Worm (Caenorhabditis elegans): Measurements from ENCODE around the gene C26B9.3.

ce11 chrX:5309622-5310021 lies 28.5 kb upstream of the C26B9.3 start:
- TF ChIP-seq lsy-2 (tag; optimal IDR thresholded peaks at IDR 0.05) (no peak), elt-1 (tag; optimal IDR thresholded peaks at IDR 0.05; ENCODE audit: borderline replicate concordance, insufficient read depth) (no peak), ces-1 (GFP tag; optimal IDR thresholded peaks at IDR 0.05) (no peak), unc-62 (GFP tag; optimal IDR thresholded peaks at IDR 0.05) (no peak)

Measured in whole organism, mixed stage, embryonic.